Worm (Caenorhabditis elegans): ENCODE measurements around the gene F34H10.1.

Gene F34H10.1

DNA sequence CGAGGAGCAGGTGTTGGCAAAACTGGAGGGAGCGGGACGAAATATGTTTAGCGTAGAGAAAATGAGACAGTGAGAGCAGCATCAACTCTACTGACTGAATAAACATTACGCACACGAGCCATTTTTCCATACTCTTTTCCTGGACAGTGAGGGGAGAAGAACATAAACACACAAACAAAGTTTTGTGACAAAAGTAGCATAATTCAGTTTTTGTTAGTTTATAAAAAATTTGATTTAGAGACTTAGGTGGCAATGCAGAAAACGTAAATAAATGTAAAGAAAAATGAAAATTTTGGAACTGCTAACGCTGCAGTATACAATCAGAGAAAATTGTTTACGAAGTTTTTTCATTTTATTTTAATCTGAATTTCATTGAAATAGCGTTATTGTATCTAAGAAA, 47.3 kb downstream of the F34H10.1 start:
- TF ChIP-seq med-1 (GFP tag; optimal IDR thresholded peaks at IDR 0.05; ENCODE audit: insufficient read depth) (no peak), ztf-29 (GFP tag; IDR thresholded peaks at IDR 0.05) (no peak), flt-1 (GFP tag; IDR thresholded peaks at IDR 0.05) (no peak), klf-2 (GFP tag; conservative IDR thresholded peaks at IDR 0.05) (no peak), ref-1 (GFP tag; conservative IDR thresholded peaks at IDR 0.05) (no peak)

DNA sequence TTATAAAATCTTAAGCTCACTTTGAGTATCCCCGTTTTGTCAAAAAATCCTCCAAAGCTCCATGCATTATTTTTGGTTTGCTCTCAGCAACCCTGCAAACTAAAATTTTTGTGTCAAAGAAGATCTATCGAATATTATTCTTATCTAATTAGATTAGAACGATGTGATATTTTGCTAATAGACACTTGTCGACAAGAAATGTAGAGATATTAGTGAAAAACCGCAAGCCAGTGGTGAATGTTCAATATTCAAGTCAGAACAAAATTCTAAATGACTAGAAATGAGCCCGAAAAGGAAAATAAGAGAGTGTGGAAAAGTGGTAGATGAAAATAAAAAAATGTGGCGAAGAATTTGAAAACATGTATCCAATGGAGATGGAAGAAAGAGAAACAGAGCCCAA, 48.9 kb downstream of the F34H10.1 start, which contains the start of gene C43C3.4:
TSS of gene C43C3.4 (minus strand) at position 101 of the 400 bp plus-strand sequence.
- TF ChIP-seq klf-2 (GFP tag; conservative IDR thresholded peaks at IDR 0.05) (no peak), cog-1 (tag; optimal IDR thresholded peaks at IDR 0.05) (no peak), ztf-23 (GFP tag; IDR thresholded peaks at IDR 0.05) (no peak), med-1 (GFP tag; optimal IDR thresholded peaks at IDR 0.05; ENCODE audit: insufficient read depth) (no peak), tab-1 (GFP tag; IDR thresholded peaks at IDR 0.05) (no peak), ref-1 (GFP tag; conservative IDR thresholded peaks at IDR 0.05) (no peak), ztf-29 (GFP tag; IDR thresholded peaks at IDR 0.05) (no peak), T22C8.4 (GFP tag; IDR thresholded peaks at IDR 0.05) (no peak), flt-1 (GFP tag; IDR thresholded peaks at IDR 0.05) (no peak)

ce11 chrX:9676009-9676408, 50.1 kb downstream of the F34H10.1 start:
- TF ChIP-seq ref-1 (GFP tag; conservative IDR thresholded peaks at IDR 0.05) (no peak), med-1 (GFP tag; optimal IDR thresholded peaks at IDR 0.05; ENCODE audit: insufficient read depth) (no peak), T22C8.4 (GFP tag; IDR thresholded peaks at IDR 0.05) (no peak), ztf-23 (GFP tag; IDR thresholded peaks at IDR 0.05) (no peak), tab-1 (GFP tag; IDR thresholded peaks at IDR 0.05) (no peak), klf-2 (GFP tag; conservative IDR thresholded peaks at IDR 0.05) (no peak), flt-1 (GFP tag; IDR thresholded peaks at IDR 0.05) (no peak), ztf-29 (GFP tag; IDR thresholded peaks at IDR 0.05) (no peak), cog-1 (tag; optimal IDR thresholded peaks at IDR 0.05) (no peak)
